Worm (Caenorhabditis elegans): ENCODE data around the gene atf-8.

ce11 chrV:6112823-6113222 lies 7.4 kb downstream of the atf-8 start, which contains the start of gene F17A9.5:
- TF ChIP-seq rnt-1 (tag; optimal IDR thresholded peaks at IDR 0.05) = no peak
- TF ChIP-seq ceh-14 (tag; optimal IDR thresholded peaks at IDR 0.05) = no peak
- no peak for TF ChIP-seq nhr-11 (tag; optimal IDR thresholded peaks at IDR 0.05)
- no peak for TF ChIP-seq pros-1 (tag; optimal IDR thresholded peaks at IDR 0.05)
- no peak for TF ChIP-seq ceh-6 (GFP tag; optimal IDR thresholded peaks at IDR 0.05)
- TF ChIP-seq ceh-2 (tag; optimal IDR thresholded peaks at IDR 0.05) = no peak
- TF ChIP-seq ref-2 (tag; optimal IDR thresholded peaks at IDR 0.05) = no peak
- no peak for TF ChIP-seq pha-4 (tag; optimal IDR thresholded peaks at IDR 0.05)
- TF ChIP-seq hlh-6 (tag; optimal IDR thresholded peaks at IDR 0.05) = no peak
- TF ChIP-seq C08G9.2 (tag; optimal IDR thresholded peaks at IDR 0.05) = no peak
